Worm (Caenorhabditis elegans): ENCODE data around the gene nprt-1.
A peak's percentile ranks its signal among the peaks of the same experiment; 100 is the strongest.

The nprt-1 gene

ce11 chrIV:2888496-2889101 is 1.7 kb downstream of the nprt-1 start:
- TF ChIP-seq gmeb-1 (tag; optimal IDR thresholded peaks at IDR 0.05) (no peak), unc-55 (GFP tag; optimal IDR thresholded peaks at IDR 0.05) (no peak), aly-2 (tag; optimal IDR thresholded peaks at IDR 0.05) (no peak), lsy-2 (tag; optimal IDR thresholded peaks at IDR 0.05) (no peak), nhr-237 (tag; optimal IDR thresholded peaks at IDR 0.05) (no peak), unc-62 (GFP tag; optimal IDR thresholded peaks at IDR 0.05) (no peak), mdl-1 (tag; optimal IDR thresholded peaks at IDR 0.05) (no peak), blmp-1 (tag; optimal IDR thresholded peaks at IDR 0.05; ENCODE audit: insufficient read depth) (no peak), nhr-25 (tag; optimal IDR thresholded peaks at IDR 0.05) (no peak), nhr-21 (tag; optimal IDR thresholded peaks at IDR 0.05) (no peak), ZK546.5 (tag; optimal IDR thresholded peaks at IDR 0.05) (no peak), ama-1 (optimal IDR thresholded peaks at IDR 0.05) (no peak), sma-3 (GFP tag; optimal IDR thresholded peaks at IDR 0.05) (no peak), lin-11 (tag; optimal IDR thresholded peaks at IDR 0.05) (no peak), ceh-16 (tag; optimal IDR thresholded peaks at IDR 0.05) (no peak), elt-3 (tag; optimal IDR thresholded peaks at IDR 0.05) (no peak), alr-1 (tag; optimal IDR thresholded peaks at IDR 0.05) (no peak)

ce11 chrIV:2887245-2887644 is 3.0 kb downstream of the nprt-1 start:
- TF ChIP-seq nhr-23 (tag; optimal IDR thresholded peaks at IDR 0.05) (no peak), lin-13 (GFP tag; optimal IDR thresholded peaks at IDR 0.05) (no peak), gmeb-1 (tag; optimal IDR thresholded peaks at IDR 0.05) (no peak), nhr-129 (tag; optimal IDR thresholded peaks at IDR 0.05) (no peak), C34F6.9 (tag; optimal IDR thresholded peaks at IDR 0.05) (no peak), ZK546.5 (tag; optimal IDR thresholded peaks at IDR 0.05) (no peak), blmp-1 (tag; optimal IDR thresholded peaks at IDR 0.05; ENCODE audit: insufficient read depth) (no peak), ztf-4 (tag; optimal IDR thresholded peaks at IDR 0.05) (no peak), lin-39 (tag; optimal IDR thresholded peaks at IDR 0.05) (no peak), nhr-6 (tag; optimal IDR thresholded peaks at IDR 0.05) (no peak), sma-9 (GFP tag; optimal IDR thresholded peaks at IDR 0.05) (no peak), sma-9 (tag; optimal IDR thresholded peaks at IDR 0.05) (no peak), sma-3 (GFP tag; optimal IDR thresholded peaks at IDR 0.05) (no peak), R02D3.7 (tag; optimal IDR thresholded peaks at IDR 0.05) (no peak), sem-4 (tag; optimal IDR thresholded peaks at IDR 0.05) (no peak)

- TF ChIP-seq nhr-129 (tag; optimal IDR thresholded peaks at IDR 0.05) (no peak), nhr-6 (tag; optimal IDR thresholded peaks at IDR 0.05) (no peak), crh-2 (tag; optimal IDR thresholded peaks at IDR 0.05) (no peak), nhr-21 (tag; optimal IDR thresholded peaks at IDR 0.05) (no peak), sma-3 (GFP tag; optimal IDR thresholded peaks at IDR 0.05) (no peak), mab-5 (tag; optimal IDR thresholded peaks at IDR 0.05) (no peak)
These were observed 3.6 kb downstream of the nprt-1 start, which contains the start of gene dml-1 for ce11 chrIV:2886655-2887054. dml-1 (plus strand) TSS chrIV:2886955.

- peak; percentile 94 for TF ChIP-seq F13H6.1 (tag; optimal IDR thresholded peaks at IDR 0.05)
- no peak for TF ChIP-seq mbf-1 (tag; optimal IDR thresholded peaks at IDR 0.05)
- TF ChIP-seq ztf-1 (GFP tag; conservative IDR thresholded peaks at IDR 0.05) = no peak
- peak in 1 of 2 experiments; percentile 11 for TF ChIP-seq lsy-2 (tag; optimal IDR thresholded peaks at IDR 0.05)
- TF ChIP-seq zag-1 (tag; optimal IDR thresholded peaks at IDR 0.05) = no peak
- TF ChIP-seq nhr-129 (tag; optimal IDR thresholded peaks at IDR 0.05) = peak; percentile 26
- TF ChIP-seq dmd-4 (tag; optimal IDR thresholded peaks at IDR 0.05) = no peak
- no peak for TF ChIP-seq egl-27 (tag; optimal IDR thresholded peaks at IDR 0.05)
These were observed 5.0 kb downstream of the nprt-1 start for ce11 chrIV:2885260-2885659.

- TF ChIP-seq nhr-129 (tag; optimal IDR thresholded peaks at IDR 0.05) = no peak
These were observed 25.5 kb downstream of the nprt-1 start, which contains the start of gene Y54G2A.16 for ce11 chrIV:2864743-2865142. Y54G2A.16 (minus strand) TSS chrIV:2864843.

Data from whole organism, L2 larva.